Worm (Caenorhabditis elegans) whole organism, young adult: ENCODE results near the gene C08E8.5.

ENCODE experiments used
- B0035.1 ChIP-seq: sonication (generic microtip); optimal IDR thresholded peaks from 2 replicates; lab custom pipeline; 2016; ENCODE audit warnings: missing genetic modification characterization, mild to moderate bottlenecking, missing compliant biosample characterization, missing genotype, missing genetic modification reagents
- B0261.1 ChIP-seq: sonication (generic microtip); optimal IDR thresholded peaks from 2 replicates; lab custom pipeline; 2016; ENCODE audit warnings: mild to moderate bottlenecking, missing genetic modification characterization, moderate library complexity, missing compliant biosample characterization
- D2030.7 ChIP-seq: fragments of 200-800 bp; sonication (Bioruptor generic); IDR thresholded peaks from 2 replicates; pipeline ENCODE4 v1.3.6; 2022; ENCODE audit warnings: missing genetic modification reagents, missing genetic modification characterization, missing compliant biosample characterization
- F22D6.2 ChIP-seq: sonication (generic microtip); optimal IDR thresholded peaks from 2 replicates; lab custom pipeline; 2016; ENCODE audit warnings: mild to moderate bottlenecking, missing genetic modification characterization, missing compliant biosample characterization
- F23B12.7 ChIP-seq: sonication (generic microtip); optimal IDR thresholded peaks from 2 replicates; lab custom pipeline; 2017; ENCODE audit warnings: missing genetic modification characterization, mild to moderate bottlenecking, missing compliant biosample characterization, antibody characterized with exemption, moderate library complexity; ENCODE audit not compliant: insufficient read depth
- Y53G8AR.9 ChIP-seq: fragments of 200-800 bp; sonication (Bioruptor generic); conservative IDR thresholded peaks from 2 replicates; pipeline ENCODE4 v1.3.6; 2022; ENCODE audit warnings: missing genetic modification reagents, missing genetic modification characterization, missing compliant biosample characterization
- atf-7 ChIP-seq: sonication (generic microtip); optimal IDR thresholded peaks from 2 replicates; lab custom pipeline; 2017; ENCODE audit warnings: mild to moderate bottlenecking, missing genetic modification characterization, missing compliant biosample characterization
- attf-5 ChIP-seq: fragments of 200-800 bp; sonication (Bioruptor generic); optimal IDR thresholded peaks from 2 replicates; lab custom pipeline; 2018; ENCODE audit warnings: mild to moderate bottlenecking, missing genetic modification characterization, missing compliant biosample characterization
- bed-1 ChIP-seq: fragments of 200-800 bp; sonication (Bioruptor generic); IDR thresholded peaks from 2 replicates; pipeline ENCODE4 v1.3.6; 2022; ENCODE audit warnings: missing genetic modification reagents, missing genetic modification characterization, missing compliant biosample characterization
- bed-2 ChIP-seq: fragments of 200-800 bp; sonication (Bioruptor generic); IDR thresholded peaks from 2 replicates; pipeline ENCODE4 v1.3.6; 2022; ENCODE audit warnings: missing genetic modification reagents, missing genetic modification characterization, missing compliant biosample characterization
- ccch-3 ChIP-seq: fragments of 200-800 bp; sonication (Bioruptor generic); optimal IDR thresholded peaks from 2 replicates; lab custom pipeline; 2018; ENCODE audit warnings: mild to moderate bottlenecking, missing genetic modification characterization, missing compliant biosample characterization
- cebp-1 ChIP-seq, 2 experiments: fragments of 200-800 bp in 1 of 2; sonication (Bioruptor generic) in 1 of 2; sonication (generic microtip) in 1 of 2; IDR thresholded peaks in 1 of 2; optimal IDR thresholded peaks in 1 of 2; 2 replicates each; pipeline versions ENCODE4 v1.3.6 to Lab custom; 2017 to 2022; ENCODE audit warnings: missing compliant biosample characterization in 2 of 2, missing genetic modification characterization in 2 of 2, mild to moderate bottlenecking in 1 of 2, missing genetic modification reagents in 1 of 2, moderate library complexity in 1 of 2
- dox-1 ChIP-seq: fragments of 200-800 bp; sonication (Bioruptor generic); IDR thresholded peaks from 2 replicates; pipeline ENCODE4 v1.3.6; 2022; ENCODE audit warnings: missing genetic modification reagents, missing genetic modification characterization, missing compliant biosample characterization
- egrh-3 ChIP-seq: fragments of 200-800 bp; sonication (Bioruptor generic); IDR thresholded peaks from 2 replicates; pipeline ENCODE4 v1.3.6; 2022; ENCODE audit warnings: missing genetic modification reagents, missing genetic modification characterization, missing compliant biosample characterization
- fkh-3 ChIP-seq: sonication (generic microtip); optimal IDR thresholded peaks from 2 replicates; lab custom pipeline; 2016; ENCODE audit warnings: mild to moderate bottlenecking, missing genetic modification characterization, missing compliant biosample characterization
- lag-1 ChIP-seq: fragments of 200-800 bp; sonication (Bioruptor generic); IDR thresholded peaks from 2 replicates; pipeline ENCODE4 v1.3.6; 2022; ENCODE audit warnings: missing genetic modification reagents, missing genetic modification characterization, missing compliant biosample characterization
- let-607 ChIP-seq, 2 experiments: fragments of 200-800 bp in 1 of 2; sonication (Bioruptor generic) in 1 of 2; sonication (generic microtip) in 1 of 2; optimal IDR thresholded peaks; 2 replicates each; lab custom pipeline; 2016 to 2018; ENCODE audit warnings: mild to moderate bottlenecking in 2 of 2, missing compliant biosample characterization in 2 of 2, missing genetic modification characterization in 2 of 2, moderate library complexity in 2 of 2, missing genotype in 1 of 2
- lin-26 ChIP-seq: fragments of 200-800 bp; sonication (Bioruptor generic); IDR thresholded peaks from 2 replicates; pipeline ENCODE4 v1.3.6; 2022; ENCODE audit warnings: missing genetic modification reagents, missing genetic modification characterization, missing compliant biosample characterization
- lin-35 ChIP-seq, 3 experiments: fragments of 150-350 bp in 2 of 3; sonication (generic microtip) in 1 of 3; optimal IDR thresholded peaks; 2 replicates each; lab custom pipeline; 2014 to 2018; ENCODE audit warnings: missing biosample characterization in 3 of 3, missing genetic modification characterization in 3 of 3, missing genetic modification reagents in 3 of 3
- lin-40 ChIP-seq: sonication (generic microtip); optimal IDR thresholded peaks from 2 replicates; lab custom pipeline; 2016; ENCODE audit warnings: missing genetic modification characterization, mild to moderate bottlenecking, missing compliant biosample characterization, missing genotype, missing genetic modification reagents
- mes-4 ChIP-seq: sonication (generic microtip); optimal IDR thresholded peaks from 2 replicates; lab custom pipeline; 2016; ENCODE audit warnings: missing genotype, missing genetic modification characterization, missing compliant biosample characterization
- nfya-1 ChIP-seq: sonication (generic microtip); optimal IDR thresholded peaks from 2 replicates; lab custom pipeline; 2017; ENCODE audit warnings: antibody characterized with exemption, missing compliant biosample characterization, missing genetic modification characterization, borderline replicate concordance; ENCODE audit not compliant: insufficient read depth
- nhr-179 ChIP-seq: sonication (generic microtip); optimal IDR thresholded peaks from 2 replicates; lab custom pipeline; 2016; ENCODE audit warnings: mild to moderate bottlenecking, missing genetic modification characterization, missing compliant biosample characterization
- nhr-27 ChIP-seq: fragments of 200-800 bp; sonication (Bioruptor generic); optimal IDR thresholded peaks from 2 replicates; lab custom pipeline; 2018; ENCODE audit warnings: mild to moderate bottlenecking, missing genetic modification characterization, moderate library complexity, missing compliant biosample characterization
- nhr-90 ChIP-seq: sonication (generic microtip); optimal IDR thresholded peaks from 2 replicates; lab custom pipeline; 2016; ENCODE audit warnings: missing genotype, mild to moderate bottlenecking, missing genetic modification characterization, missing compliant biosample characterization
- repo-1 ChIP-seq: sonication (generic microtip); optimal IDR thresholded peaks from 2 replicates; lab custom pipeline; 2017; ENCODE audit warnings: mild to moderate bottlenecking, missing genetic modification characterization, missing compliant biosample characterization
- rpc-1 ChIP-seq, 2 experiments: fragments of 150-350 bp in 1 of 2; sonication (generic microtip) in 1 of 2; optimal IDR thresholded peaks; 2 replicates each; lab custom pipeline; 2014 to 2018; ENCODE audit warnings: missing biosample characterization in 1 of 2, missing genetic modification characterization in 1 of 2, missing genetic modification reagents in 1 of 2, missing genotype in 1 of 2
- sdz-38 ChIP-seq: sonication (generic microtip); optimal IDR thresholded peaks from 2 replicates; lab custom pipeline; 2016; ENCODE audit warnings: missing genotype, missing genetic modification characterization, missing compliant biosample characterization
- snpc-3.4 ChIP-seq: sonication (generic microtip); optimal IDR thresholded peaks from 2 replicates; lab custom pipeline; 2017; ENCODE audit warnings: missing genetic modification characterization, mild to moderate bottlenecking, missing compliant biosample characterization, antibody characterized with exemption, moderate library complexity, missing genotype, missing genetic modification reagents
- snpc-4 ChIP-seq, 5 experiments: fragments of 150-350 bp in 1 of 5; sonication (generic microtip) in 4 of 5; optimal IDR thresholded peaks; 2 replicates each; lab custom pipeline; 2014 to 2018; ENCODE audit warnings: missing genetic modification characterization in 5 of 5, missing biosample characterization in 3 of 5, antibody characterized with exemption in 2 of 5, mild to moderate bottlenecking in 2 of 5, missing compliant biosample characterization in 2 of 5, missing genotype in 2 of 5, moderate library complexity in 2 of 5, missing genetic modification reagents in 1 of 5
- somi-1 ChIP-seq: fragments of 200-800 bp; sonication (Bioruptor generic); optimal IDR thresholded peaks from 2 replicates; lab custom pipeline; 2018; ENCODE audit warnings: mild to moderate bottlenecking, missing genetic modification characterization, missing compliant biosample characterization
- tbp1 ChIP-seq: fragments of 200-800 bp; sonication (Bioruptor generic); optimal IDR thresholded peaks from 2 replicates; lab custom pipeline; 2018; ENCODE audit warnings: mild to moderate bottlenecking, missing genetic modification characterization, missing compliant biosample characterization
- tlf-1 ChIP-seq: fragments of 200-800 bp; sonication (Bioruptor generic); optimal IDR thresholded peaks from 2 replicates; lab custom pipeline; 2018; ENCODE audit warnings: mild to moderate bottlenecking, missing genetic modification characterization, missing compliant biosample characterization
- ztf-28 ChIP-seq: fragments of 200-800 bp; sonication (Bioruptor generic); IDR thresholded peaks from 2 replicates; pipeline ENCODE4 v1.3.6; 2022; ENCODE audit warnings: missing genetic modification reagents, missing genetic modification characterization, missing compliant biosample characterization

C08E8.5 gene

ce11 chrV:18374194-18374593 is 14.4 kb upstream of the C08E8.5 start, which contains the start of gene Y51A2B.2:
TSS of gene Y51A2B.2 (plus strand) at chrV:18374494.
- TF ChIP-seq somi-1 (GFP tag; lab: Kevin White, UChicago) (no peak), let-607 (tag; optimal IDR thresholded peaks at IDR 0.05; lab: Kevin White, UChicago) (no peak), bed-1 (GFP tag; lab: Robert Waterston, UW) (no peak), snpc-3.4 (tag; lab: Kevin White, UChicago) (no peak), repo-1 (tag; lab: Kevin White, UChicago) (no peak), dox-1 (GFP tag; lab: Robert Waterston, UW) (no peak), F23B12.7 (tag; lab: Kevin White, UChicago) (no peak), sdz-38 (tag; lab: Kevin White, UChicago) (no peak), lin-35 (GFP tag; optimal IDR thresholded peaks at IDR 0.05; lab: Kevin White, UChicago) (no peak), egrh-3 (GFP tag; lab: Robert Waterston, UW) (no peak), ccch-3 (GFP tag; lab: Kevin White, UChicago) (no peak), D2030.7 (GFP tag; lab: Robert Waterston, UW) (no peak)

ce11 chrV:18371579-18371978 is 11.8 kb upstream of the C08E8.5 start, which contains the start of gene C08E8.4:
TSS of gene C08E8.4 (plus strand) at chrV:18371846.
- TF ChIP-seq lin-26 (GFP tag; lab: Robert Waterston, UW) (no peak), cebp-1 (GFP tag; IDR thresholded peaks at IDR 0.05; lab: Robert Waterston, UW) (peak; percentile 89), cebp-1 (tag; optimal IDR thresholded peaks at IDR 0.05; lab: Kevin White, UChicago) (peak; percentile 97)

DNA sequence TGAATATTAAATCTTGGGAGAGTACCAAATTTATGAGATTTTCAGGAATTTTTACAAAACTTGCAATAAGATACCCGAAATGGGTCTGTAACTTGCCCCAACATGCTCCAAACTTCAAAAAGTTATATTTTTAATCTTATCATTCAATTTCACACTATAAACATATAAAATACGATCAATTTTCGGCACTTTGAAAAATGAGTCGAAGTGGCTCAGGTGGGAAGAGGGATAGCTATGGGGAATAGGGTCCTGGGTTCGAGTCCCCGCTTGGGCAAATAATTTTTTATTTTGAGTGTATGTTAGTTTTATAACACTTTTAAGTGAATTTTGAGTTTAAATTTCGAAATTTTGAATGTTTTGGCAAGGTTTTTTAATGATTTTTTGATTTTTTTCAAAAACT is 11.2 kb upstream of the C08E8.5 start:
- peak; percentile 75 for TF ChIP-seq tbp1 (GFP tag; lab: Kevin White, UChicago)
- TF ChIP-seq B0261.1 (tag; lab: Kevin White, UChicago), result peak; percentile 30
- peak; percentile 43 for TF ChIP-seq rpc-1 (optimal IDR thresholded peaks at IDR 0.05; lab: Kevin White, UChicago)
- peak; percentile 57 for TF ChIP-seq rpc-1 (tag; optimal IDR thresholded peaks at IDR 0.05; lab: Kevin White, UChicago)
- TF ChIP-seq tlf-1 (GFP tag; lab: Kevin White, UChicago), result no peak

DNA sequence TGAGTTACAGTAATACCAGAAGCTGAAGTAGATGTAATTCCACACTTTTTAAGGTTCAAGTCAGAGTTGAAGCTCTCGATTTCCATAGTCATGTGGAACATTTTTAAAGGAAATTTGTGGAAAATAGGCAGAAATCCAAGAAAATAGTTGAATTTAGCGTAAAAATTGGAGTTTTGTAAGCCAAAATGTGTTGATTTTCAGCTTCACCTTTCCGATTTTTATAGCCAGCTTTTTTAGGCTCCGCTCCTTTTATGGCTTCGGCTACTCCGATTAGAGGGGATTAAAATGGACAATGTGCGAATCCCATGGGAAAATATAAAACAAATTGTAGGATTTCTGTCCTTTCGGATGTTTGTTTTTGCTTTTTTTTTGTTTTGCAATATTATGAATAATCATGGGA is 8.5 kb upstream of the C08E8.5 start, which contains the start of gene C08E8.6:
Gene C08E8.6, minus strand, starts transcription at position 101 of the 400 bp plus-strand sequence.
- TF ChIP-seq nhr-179 (tag; lab: Kevin White, UChicago), result no peak
- no peak for TF ChIP-seq F22D6.2
- no peak for TF ChIP-seq nfya-1 (tag; lab: Kevin White, UChicago)
- TF ChIP-seq mes-4 (tag; lab: Kevin White, UChicago), result no peak
- TF ChIP-seq atf-7 (tag; lab: Kevin White, UChicago), result no peak
- TF ChIP-seq nhr-90, result no peak
- TF ChIP-seq bed-2 (GFP tag; lab: Robert Waterston, UW), result no peak
- no peak for TF ChIP-seq ztf-28 (GFP tag; lab: Robert Waterston, UW)
- no peak for TF ChIP-seq nhr-27 (tag; lab: Kevin White, UChicago)

DNA sequence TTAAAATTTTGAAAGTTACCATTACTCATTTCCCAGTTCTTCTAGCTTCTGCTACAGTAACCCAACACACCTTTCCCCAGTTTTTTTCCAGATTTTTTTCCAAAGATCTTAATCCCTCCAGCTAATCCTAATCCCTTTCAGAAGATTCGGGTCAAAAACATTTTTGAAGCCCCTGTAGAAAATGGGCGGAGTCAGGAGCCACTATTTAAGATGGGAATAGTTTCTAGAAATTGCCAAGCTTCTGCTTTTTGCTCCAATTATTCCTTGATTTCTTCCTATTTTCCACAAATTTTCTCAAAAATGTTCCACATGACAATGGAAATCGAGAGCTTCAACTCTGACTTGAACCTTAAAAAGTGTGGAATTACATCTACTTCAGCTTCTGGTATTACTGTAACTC is 4.8 kb upstream of the C08E8.5 start, which contains the start of gene C08E8.9:
Gene C08E8.9, plus strand, starts transcription at position 301 of the 400 bp plus-strand sequence.
- TF ChIP-seq lag-1 (GFP tag; lab: Robert Waterston, UW), result no peak
- no peak for TF ChIP-seq lin-40 (tag; lab: Kevin White, UChicago)
- no peak for TF ChIP-seq Y53G8AR.9 (GFP tag; lab: Robert Waterston, UW)
- TF ChIP-seq rpc-1 (optimal IDR thresholded peaks at IDR 0.05; lab: Kevin White, UChicago), result no peak
- no peak for TF ChIP-seq rpc-1 (tag; optimal IDR thresholded peaks at IDR 0.05; lab: Kevin White, UChicago)
- TF ChIP-seq nhr-179 (tag; lab: Kevin White, UChicago), result no peak
- no peak for TF ChIP-seq snpc-4 (GFP tag; optimal IDR thresholded peaks at IDR 0.05; lab: Kevin White, UChicago)
- no peak for TF ChIP-seq snpc-4 (tag; optimal IDR thresholded peaks at IDR 0.05; lab: Kevin White, UChicago)
- TF ChIP-seq egrh-3 (GFP tag; lab: Robert Waterston, UW), result no peak
- no peak for TF ChIP-seq fkh-3
- no peak for TF ChIP-seq B0035.1 (tag; lab: Kevin White, UChicago)
- no peak for TF ChIP-seq nhr-27 (tag; lab: Kevin White, UChicago)
- no peak for TF ChIP-seq attf-5 (GFP tag; lab: Kevin White, UChicago)
